Worm (Caenorhabditis elegans) whole organism, midembryonic: ENCODE results near the gene cah-5.

Experiments
- T22C8.4 ChIP-seq: fragments of 200-800 bp; sonication (Bioruptor generic); IDR thresholded peaks from 2 replicates; pipeline ENCODE4 v1.3.6; 2022; ENCODE audit warnings: missing genetic modification characterization, missing compliant biosample characterization
- cog-1 ChIP-seq: sonication (generic microtip); optimal IDR thresholded peaks from 2 replicates; lab custom pipeline; 2016; ENCODE audit warnings: missing genetic modification characterization, missing compliant biosample characterization
- flt-1 ChIP-seq: fragments of 200-800 bp; sonication (Bioruptor generic); IDR thresholded peaks from 2 replicates; pipeline ENCODE4 v1.3.6; 2022; ENCODE audit warnings: missing genetic modification characterization, missing compliant biosample characterization
- klf-2 ChIP-seq: fragments of 200-800 bp; sonication (Bioruptor generic); conservative IDR thresholded peaks from 2 replicates; pipeline ENCODE4 v1.3.6; 2022; ENCODE audit warnings: missing genetic modification reagents, missing genetic modification characterization, missing compliant biosample characterization
- med-1 ChIP-seq: sonication (generic microtip); optimal IDR thresholded peaks from 2 replicates; lab custom pipeline; 2017; ENCODE audit warnings: missing genetic modification characterization, mild to moderate bottlenecking, missing compliant biosample characterization, antibody characterized with exemption, missing genetic modification reagents; ENCODE audit not compliant: insufficient read depth
- ref-1 ChIP-seq: fragments of 200-800 bp; sonication (Bioruptor generic); conservative IDR thresholded peaks from 2 replicates; pipeline ENCODE4 v1.3.6; 2022; ENCODE audit warnings: missing genetic modification reagents, missing genetic modification characterization, missing compliant biosample characterization
- tab-1 ChIP-seq: fragments of 200-800 bp; sonication (Bioruptor generic); IDR thresholded peaks from 2 replicates; pipeline ENCODE4 v1.3.6; 2022; ENCODE audit warnings: missing genetic modification characterization, missing compliant biosample characterization
- ztf-23 ChIP-seq: fragments of 200-800 bp; sonication (Bioruptor generic); IDR thresholded peaks from 2 replicates; pipeline ENCODE4 v1.3.6; 2022; ENCODE audit warnings: missing genetic modification reagents, missing genetic modification characterization, missing compliant biosample characterization
- ztf-29 ChIP-seq: fragments of 200-800 bp; sonication (Bioruptor generic); IDR thresholded peaks from 2 replicates; pipeline ENCODE4 v1.3.6; 2022; ENCODE audit warnings: missing genetic modification reagents, missing genetic modification characterization, missing compliant biosample characterization

Gene cah-5

DNA sequence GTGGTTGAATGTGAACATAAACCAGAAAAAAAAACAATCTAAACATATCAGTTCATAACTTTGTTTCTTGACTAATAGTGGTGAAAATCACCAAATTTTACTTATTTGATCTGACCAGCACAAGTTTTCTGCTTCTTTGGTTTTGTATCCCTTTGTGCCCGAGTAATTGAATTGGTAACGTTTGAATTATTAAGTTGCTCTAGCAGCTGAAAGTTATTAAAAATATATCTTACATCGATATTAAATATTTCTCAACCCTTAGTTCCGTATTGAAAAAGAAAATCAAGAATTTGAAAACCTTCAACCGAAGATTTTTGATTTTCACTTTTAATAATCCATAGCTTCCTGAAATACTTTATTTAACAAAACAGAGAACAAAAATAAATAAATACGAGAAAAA, 46.2 kb downstream of the cah-5 start:
- TF ChIP-seq cog-1 (tag; lab: Kevin White, UChicago) (no peak), ztf-23 (GFP tag; lab: Robert Waterston, UW) (no peak), flt-1 (no peak), ref-1 (GFP tag; lab: Robert Waterston, UW) (no peak), med-1 (GFP tag; lab: Kevin White, UChicago) (no peak), T22C8.4 (GFP tag; lab: Robert Waterston, UW) (no peak)

ce11 chrX:7067250-7067958, 47.6 kb downstream of the cah-5 start:
- no peak for TF ChIP-seq tab-1
- 0 out of 2 replicates have a peak, but pooled peaks have one; percentile 10 for TF ChIP-seq flt-1

DNA sequence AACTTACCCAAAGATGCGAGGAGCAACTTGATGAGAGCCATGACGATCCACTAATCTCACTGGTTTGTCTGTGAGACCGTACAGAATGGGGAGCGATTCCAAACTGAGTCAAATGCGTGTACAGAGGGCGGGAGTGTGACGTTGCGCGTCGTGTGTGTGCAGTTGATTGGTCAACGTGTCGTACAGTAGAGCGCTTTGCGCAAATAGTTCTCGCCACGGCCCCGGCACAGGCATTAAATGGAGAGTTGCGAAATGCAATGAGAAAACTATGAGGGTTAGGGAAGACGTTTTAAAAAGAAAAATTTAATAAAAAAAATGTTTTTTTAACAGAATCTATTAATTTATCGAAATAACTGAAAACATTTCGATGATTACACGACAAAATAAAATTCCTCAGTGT, 48.6 kb downstream of the cah-5 start, which contains the start of gene pdi-6:
pdi-6 (minus strand) TSS at position 164 of the 400 bp plus-strand sequence.
- TF ChIP-seq tab-1: no peak
- TF ChIP-seq med-1 (GFP tag; lab: Kevin White, UChicago): no peak
- TF ChIP-seq ref-1 (GFP tag; lab: Robert Waterston, UW): no peak
- TF ChIP-seq ztf-23 (GFP tag; lab: Robert Waterston, UW): peak; percentile 77
- no peak for TF ChIP-seq T22C8.4 (GFP tag; lab: Robert Waterston, UW)
- TF ChIP-seq flt-1: peak; percentile 60
- peak; percentile 54; the same call in 1 of the 2 replicates for TF ChIP-seq klf-2 (GFP tag; lab: Robert Waterston, UW)
- TF ChIP-seq ztf-29: no peak
- TF ChIP-seq cog-1 (tag; lab: Kevin White, UChicago): peak; percentile 54
